Fruit fly (Drosophila melanogaster): ENCODE measurements around the gene knrl.

dm6 chr3L:20622184-20622583 is 1.7 kb upstream of the knrl start:
- TF ChIP-seq pan (optimal IDR thresholded peaks at IDR 0.05) (no peak), Dfd (GFP tag; optimal IDR thresholded peaks at IDR 0.05) (no peak), Vsx2 (GFP tag; optimal IDR thresholded peaks at IDR 0.05; ENCODE audit: partially characterized antibody) (no peak), Jra (GFP tag; optimal IDR thresholded peaks at IDR 0.05) (no peak), tai (GFP tag; optimal IDR thresholded peaks at IDR 0.05) (no peak), fru (GFP tag; optimal IDR thresholded peaks at IDR 0.05) (no peak), lola (GFP tag; optimal IDR thresholded peaks at IDR 0.05) (no peak), h (GFP tag; optimal IDR thresholded peaks at IDR 0.05) (no peak), br (GFP tag; optimal IDR thresholded peaks at IDR 0.05) (no peak), sv (GFP tag; optimal IDR thresholded peaks at IDR 0.05) (no peak), Myc (optimal IDR thresholded peaks at IDR 0.05) (no peak), psq (GFP tag; optimal IDR thresholded peaks at IDR 0.05) (no peak), Hr78 (GFP tag; optimal IDR thresholded peaks at IDR 0.05) (no peak), dsf (GFP tag; optimal IDR thresholded peaks at IDR 0.05; ENCODE audit: borderline replicate concordance) (no peak)

All from whole organism, wandering third instar larva.